Worm (Caenorhabditis elegans): ENCODE measurements around the gene rpt-2.

DNA sequence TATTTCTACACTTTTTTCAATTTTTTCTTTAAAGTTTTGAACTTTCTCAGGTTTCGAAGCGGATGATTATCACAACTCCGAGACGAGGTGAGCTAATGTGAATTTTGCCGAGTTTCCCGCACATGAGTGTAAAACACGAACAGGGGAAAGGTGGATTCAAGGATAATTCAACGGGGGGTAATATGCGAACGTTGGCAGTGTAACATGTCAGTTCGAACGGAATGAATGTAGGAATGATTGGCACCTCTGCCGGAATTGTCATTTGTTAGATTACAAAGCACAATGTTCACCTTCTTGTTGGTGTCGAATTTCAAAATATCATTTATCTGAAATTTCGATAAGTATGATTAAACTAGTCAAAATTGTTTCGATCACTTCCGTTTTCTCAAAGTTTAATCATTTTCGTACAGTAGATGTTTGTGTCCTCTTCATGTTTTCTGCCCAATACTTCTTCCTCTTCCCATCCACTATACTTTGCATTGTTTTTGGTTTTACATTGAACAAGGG lies 1.5 kb upstream of the rpt-2 start, which contains the start of gene picc-1:
- TF ChIP-seq cog-1 (tag; optimal IDR thresholded peaks at IDR 0.05) (no peak), T22C8.4 (GFP tag; IDR thresholded peaks at IDR 0.05) (no peak), med-1 (GFP tag; optimal IDR thresholded peaks at IDR 0.05; ENCODE audit: insufficient read depth) (no peak), klf-2 (GFP tag; conservative IDR thresholded peaks at IDR 0.05) (no peak)
